Fruit fly (Drosophila melanogaster): Measurements from ENCODE around the gene CG11307.

CG11307 gene

dm6 chr3L:21617354-21617753 is at the start of gene CG11307, which contains the start of gene S1P:
Gene CG11307 (plus strand): TSS chr3L:21617623.
Gene S1P (minus strand): TSS chr3L:21617376.
- no peak for TF ChIP-seq CG17801 (GFP tag; optimal IDR thresholded peaks at IDR 0.05; ENCODE audit: partially characterized antibody)

- no peak for TF ChIP-seq CG17801 (GFP tag; optimal IDR thresholded peaks at IDR 0.05; ENCODE audit: partially characterized antibody)
Measured at dm6 chr3L:21568254-21568653, 49.2 kb upstream of the CG11307 start.

dm6 chr3L:21568848-21569372 is 48.5 kb upstream of the CG11307 start, which contains the start of the genes CRIF and SMC5:
Gene CRIF (minus strand): TSS chr3L:21568898.
Gene SMC5 (plus strand): TSS chr3L:21569176.
- peak; percentile 41 for TF ChIP-seq CG17801 (GFP tag; optimal IDR thresholded peaks at IDR 0.05; ENCODE audit: partially characterized antibody)

- no peak for TF ChIP-seq CG17801 (GFP tag; optimal IDR thresholded peaks at IDR 0.05; ENCODE audit: partially characterized antibody)
Measured at dm6 chr3L:21573831-21574230, 43.6 kb upstream of the CG11307 start, which contains the start of gene EMC10. Gene EMC10 (plus strand): TSS chr3L:21574131.

- TF ChIP-seq CG17801 (GFP tag; optimal IDR thresholded peaks at IDR 0.05; ENCODE audit: partially characterized antibody): no peak
Measured at dm6 chr3L:21574296-21574745, 43.1 kb upstream of the CG11307 start.

- TF ChIP-seq CG17801 (GFP tag; optimal IDR thresholded peaks at IDR 0.05; ENCODE audit: partially characterized antibody): no peak
Measured at dm6 chr3L:21581984-21582383, 35.4 kb upstream of the CG11307 start.

DNA sequence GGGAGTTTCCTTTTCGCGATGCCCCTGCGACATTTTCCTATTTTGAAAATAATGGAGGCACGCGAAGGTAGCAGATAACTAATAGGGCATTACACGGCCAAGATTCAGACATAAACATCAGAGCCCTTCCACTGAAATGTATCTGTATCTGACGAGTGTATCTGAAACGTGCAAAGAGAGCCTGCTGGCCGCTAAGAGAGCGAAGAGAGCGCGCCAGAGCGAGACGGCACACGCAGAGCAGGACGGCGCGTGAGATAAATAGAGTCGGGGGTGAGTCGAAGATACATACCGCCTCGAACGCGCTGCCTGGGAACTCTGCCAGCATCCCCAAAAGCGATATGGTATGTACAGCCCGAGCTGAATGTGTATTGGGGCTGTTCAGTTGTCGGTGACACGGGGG is 32.7 kb upstream of the CG11307 start:
- TF ChIP-seq CG17801 (GFP tag; optimal IDR thresholded peaks at IDR 0.05; ENCODE audit: partially characterized antibody): no peak

dm6 chr3L:21585397-21585796 is 32.0 kb upstream of the CG11307 start:
- no peak for TF ChIP-seq CG17801 (GFP tag; optimal IDR thresholded peaks at IDR 0.05; ENCODE audit: partially characterized antibody)

DNA sequence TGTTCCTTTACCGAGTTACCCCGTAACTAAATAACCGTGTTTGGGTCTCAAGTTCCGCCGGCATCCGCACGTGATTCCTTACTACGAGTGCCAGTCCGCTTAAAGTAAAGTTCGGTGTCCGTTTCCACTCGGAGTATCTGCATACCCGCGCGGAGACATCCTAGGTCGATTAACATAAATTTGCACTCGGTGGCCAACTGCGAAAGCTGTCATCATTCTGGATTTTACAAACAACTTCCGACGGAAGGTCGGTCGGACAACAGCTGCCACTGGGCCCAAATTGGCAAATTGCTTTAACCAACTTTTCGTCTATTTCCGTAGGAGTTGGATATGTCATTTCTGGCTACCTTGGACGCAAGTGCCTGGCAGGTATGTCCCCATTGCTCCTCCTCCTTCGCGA is 30.9 kb upstream of the CG11307 start, which contains the start of gene TfAP-2:
TfAP-2 (plus strand) TSS at position 301 of the 400 bp plus-strand sequence.
- no peak for TF ChIP-seq CG17801 (GFP tag; optimal IDR thresholded peaks at IDR 0.05; ENCODE audit: partially characterized antibody)

DNA sequence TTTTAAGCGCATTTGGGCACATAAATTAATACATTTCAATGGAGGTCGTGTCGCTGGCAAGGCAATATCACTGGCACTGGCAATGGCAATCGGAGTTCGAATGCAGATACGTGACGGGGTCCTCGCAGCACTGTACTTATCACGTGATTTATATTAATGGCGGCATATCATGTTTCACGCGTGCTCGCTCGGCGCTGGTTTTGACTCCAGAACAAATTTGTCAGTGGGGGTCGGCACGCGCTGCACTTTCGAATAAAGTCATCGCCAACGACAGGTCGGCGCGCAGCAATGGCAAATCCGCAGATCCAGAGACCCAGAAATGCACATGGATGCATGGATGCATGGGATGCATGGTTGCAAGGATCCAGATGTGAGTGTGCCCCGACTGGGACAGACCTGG is 26.2 kb upstream of the CG11307 start:
- no peak for TF ChIP-seq CG17801 (GFP tag; optimal IDR thresholded peaks at IDR 0.05; ENCODE audit: partially characterized antibody)

dm6 chr3L:21594408-21594807 is 23.0 kb upstream of the CG11307 start:
- no peak for TF ChIP-seq CG17801 (GFP tag; optimal IDR thresholded peaks at IDR 0.05; ENCODE audit: partially characterized antibody)

- TF ChIP-seq CG17801 (GFP tag; optimal IDR thresholded peaks at IDR 0.05; ENCODE audit: partially characterized antibody): no peak
Measured at dm6 chr3L:21598337-21598736, 19.1 kb upstream of the CG11307 start.

- no peak for TF ChIP-seq CG17801 (GFP tag; optimal IDR thresholded peaks at IDR 0.05; ENCODE audit: partially characterized antibody)
Measured at dm6 chr3L:21602275-21602674, 15.1 kb upstream of the CG11307 start.

DNA sequence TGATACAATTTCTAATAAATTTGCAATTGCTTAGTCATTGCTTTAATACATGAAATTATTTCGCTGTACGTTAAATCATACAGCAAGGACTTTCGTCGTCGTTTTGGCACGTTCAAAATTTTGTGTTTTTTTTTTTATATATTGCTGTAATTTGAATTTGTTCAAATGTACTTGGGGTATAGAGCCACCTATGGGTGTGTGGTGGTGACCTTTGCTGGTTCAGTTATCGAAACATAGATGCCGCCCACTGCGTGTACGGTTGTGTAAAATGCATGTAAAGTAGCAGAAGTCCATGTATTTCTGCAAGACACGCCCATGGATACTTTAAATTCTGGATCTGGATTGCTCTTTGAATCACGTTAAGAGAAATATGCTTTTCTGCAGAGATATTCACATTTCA is 13.2 kb upstream of the CG11307 start:
- no peak for TF ChIP-seq CG17801 (GFP tag; optimal IDR thresholded peaks at IDR 0.05; ENCODE audit: partially characterized antibody)

DNA sequence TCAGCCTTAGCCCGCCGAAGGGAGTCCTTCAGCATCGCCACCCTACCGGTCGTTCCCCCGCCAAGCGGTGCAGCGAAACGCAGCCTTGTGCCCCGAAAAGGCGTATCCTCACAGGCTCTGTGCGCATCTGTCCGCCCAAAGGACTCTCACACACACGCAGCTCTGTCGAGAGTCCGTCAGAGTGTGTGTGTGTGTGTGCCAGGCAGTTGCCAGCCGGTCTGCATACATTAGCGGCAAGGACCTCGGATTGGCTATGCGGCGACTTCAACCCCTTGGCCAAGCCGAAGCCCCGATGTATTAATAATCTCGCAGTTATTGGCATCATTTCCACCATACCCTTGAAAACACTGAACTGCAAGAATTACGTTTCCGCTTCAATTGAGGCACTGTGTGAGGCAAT is 6.9 kb upstream of the CG11307 start:
- TF ChIP-seq CG17801 (GFP tag; optimal IDR thresholded peaks at IDR 0.05; ENCODE audit: partially characterized antibody): no peak

DNA sequence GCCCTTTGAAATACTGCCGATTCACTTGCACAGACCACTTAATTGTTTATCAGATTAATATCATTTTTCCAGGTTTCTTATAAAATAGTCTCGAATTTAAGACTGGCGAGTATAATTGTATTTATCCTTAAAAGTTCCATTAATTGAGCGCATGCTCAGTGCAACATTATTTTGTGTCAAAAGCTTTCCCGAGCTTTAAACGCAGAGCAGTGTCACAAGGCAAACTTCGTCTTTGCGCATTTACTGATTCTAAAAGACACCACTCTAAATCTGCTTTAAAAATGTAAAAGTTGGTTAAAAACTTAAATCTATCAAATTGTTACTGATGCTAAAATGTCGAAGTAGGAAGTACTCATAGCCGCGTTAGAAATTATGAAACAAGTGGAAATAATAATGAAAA is 8.1 kb downstream of the CG11307 start, which contains the start of the genes CG7166 and Alg11:
CG7166 (minus strand) TSS at position 101 of the 400 bp plus-strand sequence.
Alg11 (plus strand) TSS at position 260 of the 400 bp plus-strand sequence.
- no peak for TF ChIP-seq CG17801 (GFP tag; optimal IDR thresholded peaks at IDR 0.05; ENCODE audit: partially characterized antibody)
